Worm (Caenorhabditis elegans) whole organism, L4 larva: ENCODE results near the gene F09D12.2.

Experiments
- D1046.2 ChIP-seq: fragments of 200-800 bp; sonication (Bioruptor generic); IDR thresholded peaks from 2 replicates; pipeline ENCODE4 v1.3.6; 2022; ENCODE audit warnings: missing genetic modification characterization, missing compliant biosample characterization
- Y105C5A.15 ChIP-seq: fragments of 200-800 bp; sonication (Bioruptor generic); IDR thresholded peaks from 2 replicates; pipeline ENCODE4 v1.3.6; 2022; ENCODE audit warnings: missing genetic modification characterization, missing compliant biosample characterization
- Y5F2A.4 ChIP-seq: fragments of 200-800 bp; sonication (Bioruptor generic); optimal IDR thresholded peaks from 2 replicates; lab custom pipeline; 2018; ENCODE audit warnings: mild to moderate bottlenecking, missing genetic modification characterization, missing compliant biosample characterization
- attf-4 ChIP-seq: sonication (generic microtip); optimal IDR thresholded peaks from 3 replicates; lab custom pipeline; 2017; ENCODE audit warnings: missing biosample characterization, missing genetic modification characterization
- ceh-44 ChIP-seq: fragments of 200-800 bp; sonication (Bioruptor generic); IDR thresholded peaks from 2 replicates; pipeline ENCODE4 v1.3.6; 2022; ENCODE audit warnings: missing genetic modification reagents, missing genetic modification characterization, missing compliant biosample characterization
- ceh-62 ChIP-seq: sonication (generic microtip); optimal IDR thresholded peaks from 2 replicates; lab custom pipeline; 2017; ENCODE audit warnings: missing biosample characterization, missing genetic modification characterization
- ceh-82 ChIP-seq: sonication (generic microtip); optimal IDR thresholded peaks from 2 replicates; lab custom pipeline; 2017; ENCODE audit warnings: missing biosample characterization, missing genetic modification characterization
- daf-16 ChIP-seq, 3 experiments: sonication (generic microtip); optimal IDR thresholded peaks; 2 replicates each; lab custom pipeline; 2016 to 2017; ENCODE audit warnings: missing genetic modification characterization in 3 of 3, missing genetic modification reagents in 3 of 3, mild to moderate bottlenecking in 2 of 3, missing compliant biosample characterization in 2 of 3, missing biosample characterization in 1 of 3, moderate library complexity in 1 of 3
- daf-19 ChIP-seq: fragments of 200-800 bp; sonication (Bioruptor generic); conservative IDR thresholded peaks from 2 replicates; pipeline ENCODE4 v1.3.6; 2022; ENCODE audit warnings: missing genetic modification characterization, missing compliant biosample characterization
- dmd-6 ChIP-seq: fragments of 200-800 bp; sonication (Bioruptor generic); IDR thresholded peaks from 2 replicates; pipeline ENCODE4 v1.3.6; 2022; ENCODE audit warnings: missing genetic modification reagents, missing genetic modification characterization, missing compliant biosample characterization
- duxl-1 ChIP-seq: sonication (generic microtip); optimal IDR thresholded peaks from 2 replicates; lab custom pipeline; 2016; ENCODE audit warnings: mild to moderate bottlenecking, missing genetic modification characterization, moderate library complexity, missing compliant biosample characterization; ENCODE audit not compliant: poor library complexity
- egl-27 ChIP-seq: sonication (generic microtip); optimal IDR thresholded peaks from 3 replicates; lab custom pipeline; 2017; ENCODE audit warnings: missing biosample characterization, missing genetic modification reagents, missing genetic modification characterization
- hif-1 ChIP-seq, 2 experiments: sonication (generic microtip); optimal IDR thresholded peaks; 2 replicates each; lab custom pipeline; 2016 to 2017; ENCODE audit warnings: missing compliant biosample characterization in 2 of 2, missing genetic modification characterization in 2 of 2, missing genetic modification reagents in 2 of 2, missing genotype in 2 of 2, mild to moderate bottlenecking in 1 of 2
- hlh-11 ChIP-seq: fragments of 200-800 bp; sonication (Bioruptor generic); optimal IDR thresholded peaks from 2 replicates; lab custom pipeline; 2018; ENCODE audit warnings: mild to moderate bottlenecking, missing genetic modification characterization, missing compliant biosample characterization
- hmg-1.1 ChIP-seq: fragments of 200-800 bp; sonication (Bioruptor generic); IDR thresholded peaks from 2 replicates; pipeline ENCODE4 v1.3.6; 2022; ENCODE audit warnings: missing genetic modification reagents, missing genetic modification characterization, missing compliant biosample characterization
- jun-1 ChIP-seq: fragments of 150-350 bp; optimal IDR thresholded peaks from 2 replicates; lab custom pipeline; 2014; ENCODE audit warnings: missing biosample characterization, missing genetic modification reagents, missing genetic modification characterization
- lim-7 ChIP-seq: fragments of 200-800 bp; sonication (Bioruptor generic); IDR thresholded peaks from 2 replicates; pipeline ENCODE4 v1.3.6; 2022; ENCODE audit warnings: missing genetic modification characterization, missing compliant biosample characterization
- lin-13 ChIP-seq: fragments of 150-350 bp; optimal IDR thresholded peaks from 2 replicates; lab custom pipeline; 2014; ENCODE audit warnings: missing biosample characterization, missing genetic modification reagents, missing genetic modification characterization
- lir-3 ChIP-seq: sonication (generic microtip); optimal IDR thresholded peaks from 2 replicates; lab custom pipeline; 2016; ENCODE audit warnings: mild to moderate bottlenecking, missing genetic modification characterization, missing compliant biosample characterization
- madf-9 ChIP-seq: fragments of 200-800 bp; sonication (Bioruptor generic); conservative IDR thresholded peaks from 2 replicates; pipeline ENCODE4 v1.3.6; 2022; ENCODE audit warnings: missing genetic modification reagents, missing genetic modification characterization, missing compliant biosample characterization
- mep-1 ChIP-seq: fragments of 150-350 bp; sonication (generic microtip); optimal IDR thresholded peaks from 3 replicates; lab custom pipeline; 2014; ENCODE audit warnings: missing biosample characterization, missing genetic modification characterization
- mes-2 ChIP-seq: sonication (generic microtip); optimal IDR thresholded peaks from 2 replicates; lab custom pipeline; 2016; ENCODE audit warnings: missing genotype, mild to moderate bottlenecking, missing genetic modification characterization, missing compliant biosample characterization; ENCODE audit not compliant: poor library complexity, severe bottlenecking
- mxl-3 ChIP-seq: fragments of 200-800 bp; sonication (Bioruptor generic); optimal IDR thresholded peaks from 2 replicates; lab custom pipeline; 2018; ENCODE audit warnings: mild to moderate bottlenecking, missing genetic modification characterization, missing compliant biosample characterization
- nhr-10 ChIP-seq: fragments of 150-350 bp; optimal IDR thresholded peaks from 2 replicates; lab custom pipeline; 2014; ENCODE audit warnings: missing biosample characterization, missing genetic modification characterization
- nhr-102 ChIP-seq: sonication (generic microtip); optimal IDR thresholded peaks from 2 replicates; lab custom pipeline; 2016; ENCODE audit warnings: mild to moderate bottlenecking, missing genetic modification characterization, moderate library complexity, missing compliant biosample characterization
- nhr-41 ChIP-seq: fragments of 200-800 bp; sonication (Bioruptor generic); IDR thresholded peaks from 2 replicates; pipeline ENCODE4 v1.3.6; 2022; ENCODE audit warnings: missing genetic modification reagents, missing genetic modification characterization, missing compliant biosample characterization
- nhr-77 ChIP-seq: fragments of 150-350 bp; optimal IDR thresholded peaks from 2 replicates; lab custom pipeline; 2014; ENCODE audit warnings: missing biosample characterization, missing genetic modification characterization
- pha-4 ChIP-seq, 2 experiments: fragments of 150-350 bp in 1 of 2; fragments of 200-800 bp in 1 of 2; sonication (Bioruptor generic) in 1 of 2; IDR thresholded peaks in 1 of 2; optimal IDR thresholded peaks in 1 of 2; 2 replicates each; pipeline versions ENCODE4 v1.3.6 to Lab custom; 2014 to 2022; ENCODE audit warnings: missing genetic modification characterization in 2 of 2, missing genetic modification reagents in 2 of 2, missing biosample characterization in 1 of 2, missing compliant biosample characterization in 1 of 2
- pqm-1 ChIP-seq: sonication (generic microtip); optimal IDR thresholded peaks from 2 replicates; lab custom pipeline; 2017; ENCODE audit warnings: missing biosample characterization, missing genetic modification characterization
- rbr-2 ChIP-seq: sonication (generic microtip); optimal IDR thresholded peaks from 2 replicates; lab custom pipeline; 2016; ENCODE audit warnings: missing genotype, missing genetic modification characterization, missing compliant biosample characterization
- unc-130 ChIP-seq: sonication (generic microtip); optimal IDR thresholded peaks from 2 replicates; lab custom pipeline; 2016; ENCODE audit warnings: missing genetic modification reagents, missing genetic modification characterization, missing compliant biosample characterization
- unc-39 ChIP-seq: sonication (generic microtip); optimal IDR thresholded peaks from 2 replicates; lab custom pipeline; 2017; ENCODE audit warnings: missing biosample characterization, missing genetic modification characterization
- unc-62 ChIP-seq, 3 experiments: fragments of 150-350 bp in 1 of 3; sonication (generic microtip); optimal IDR thresholded peaks in 2 of 3; peaks in 1 of 3; 1 replicate in 1 of 3; 2 replicates in 2 of 3; lab custom pipeline; 2014 to 2017; ENCODE audit warnings: missing biosample characterization in 3 of 3, missing genetic modification characterization in 3 of 3, missing genetic modification reagents in 3 of 3, missing genotype in 1 of 3
- zag-1 ChIP-seq: fragments of 150-350 bp; optimal IDR thresholded peaks from 2 replicates; lab custom pipeline; 2014; ENCODE audit warnings: missing biosample characterization, missing genetic modification characterization
- zfp-2 ChIP-seq: sonication (generic microtip); optimal IDR thresholded peaks from 2 replicates; lab custom pipeline; 2016; ENCODE audit warnings: mild to moderate bottlenecking, missing genetic modification characterization, missing compliant biosample characterization
- zip-2 ChIP-seq: fragments of 150-350 bp; optimal IDR thresholded peaks from 2 replicates; lab custom pipeline; 2014; ENCODE audit warnings: missing biosample characterization, missing genetic modification characterization
- ztf-11 ChIP-seq: fragments of 150-350 bp; optimal IDR thresholded peaks from 2 replicates; lab custom pipeline; 2014; ENCODE audit warnings: missing biosample characterization, missing genetic modification characterization
- ztf-7 ChIP-seq: fragments of 150-350 bp; optimal IDR thresholded peaks from 2 replicates; lab custom pipeline; 2014; ENCODE audit warnings: missing biosample characterization, missing genetic modification characterization

Gene F09D12.2

DNA sequence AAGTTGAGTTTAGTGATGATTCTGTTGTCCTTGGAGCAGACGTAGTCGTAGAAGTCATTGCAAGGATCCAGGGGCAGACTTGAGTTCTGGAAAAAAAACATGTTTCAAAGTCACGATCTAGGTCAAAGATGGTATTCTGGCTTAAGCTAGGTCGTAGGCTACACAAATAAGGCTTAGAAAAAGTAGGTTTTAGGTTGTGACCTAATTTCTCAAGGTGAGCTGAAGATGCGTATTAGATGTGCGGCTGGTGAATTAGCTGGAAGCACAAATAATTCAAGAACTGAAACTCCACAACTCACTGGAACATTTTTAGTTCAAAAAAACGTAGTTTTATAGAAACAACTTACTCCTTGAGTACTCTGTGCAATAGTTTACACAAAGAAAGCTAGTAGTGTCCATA is at the start of gene F09D12.2:
Gene F09D12.2 (minus strand): TSS at position 101 of the 400 bp plus-strand sequence.
- no peak for TF ChIP-seq mep-1 (tag; lab: Kevin White, UChicago)
- no peak for TF ChIP-seq mes-2
- no peak for TF ChIP-seq nhr-41 (GFP tag; lab: Robert Waterston, UW)
- TF ChIP-seq ztf-11 (tag; lab: Kevin White, UChicago): no peak
- TF ChIP-seq ceh-82 (tag; lab: Kevin White, UChicago): no peak
- no peak for TF ChIP-seq egl-27 (tag; lab: Kevin White, UChicago)
- no peak for TF ChIP-seq nhr-10 (tag; lab: Kevin White, UChicago)
- no peak for TF ChIP-seq pqm-1 (tag; lab: Kevin White, UChicago)
- no peak for TF ChIP-seq madf-9 (GFP tag; lab: Robert Waterston, UW)
- TF ChIP-seq ceh-44: no peak
- no peak for TF ChIP-seq nhr-77 (tag; lab: Kevin White, UChicago)

DNA sequence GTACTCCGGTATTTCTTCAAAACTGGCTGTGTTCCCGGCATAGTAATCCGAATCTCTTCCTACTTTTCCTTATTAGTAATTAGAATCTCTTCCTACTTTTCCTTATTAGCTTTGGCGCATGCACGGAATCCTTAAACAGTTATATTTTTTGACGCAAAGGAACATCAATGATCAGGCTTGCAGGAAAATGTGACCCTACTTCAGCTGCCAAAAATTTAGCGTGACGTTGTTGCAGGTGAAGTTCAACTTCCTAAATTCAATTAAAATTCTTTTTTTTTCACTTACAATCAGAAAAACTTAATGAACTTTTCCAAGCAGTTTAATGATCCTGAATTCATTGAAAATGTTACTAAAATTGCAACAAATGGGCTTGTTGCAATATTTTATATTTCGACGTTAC is 49.3 kb upstream of the F09D12.2 start, which contains the start of gene srz-79:
Gene srz-79 (plus strand): TSS at position 301 of the 400 bp plus-strand sequence.
- TF ChIP-seq unc-39 (tag; lab: Kevin White, UChicago): no peak
- TF ChIP-seq mxl-3 (GFP tag; lab: Kevin White, UChicago): no peak
- no peak for TF ChIP-seq jun-1
- TF ChIP-seq unc-130 (GFP tag; lab: Kevin White, UChicago): no peak
- no peak for TF ChIP-seq madf-9 (GFP tag; lab: Robert Waterston, UW)
- no peak for TF ChIP-seq hmg-1.1
- no peak for TF ChIP-seq zip-2 (tag; lab: Kevin White, UChicago)
- no peak for TF ChIP-seq lim-7 (GFP tag; lab: Robert Waterston, UW)
- no peak for TF ChIP-seq ceh-62 (tag; lab: Kevin White, UChicago)
- no peak for TF ChIP-seq ztf-7 (tag; lab: Kevin White, UChicago)

DNA sequence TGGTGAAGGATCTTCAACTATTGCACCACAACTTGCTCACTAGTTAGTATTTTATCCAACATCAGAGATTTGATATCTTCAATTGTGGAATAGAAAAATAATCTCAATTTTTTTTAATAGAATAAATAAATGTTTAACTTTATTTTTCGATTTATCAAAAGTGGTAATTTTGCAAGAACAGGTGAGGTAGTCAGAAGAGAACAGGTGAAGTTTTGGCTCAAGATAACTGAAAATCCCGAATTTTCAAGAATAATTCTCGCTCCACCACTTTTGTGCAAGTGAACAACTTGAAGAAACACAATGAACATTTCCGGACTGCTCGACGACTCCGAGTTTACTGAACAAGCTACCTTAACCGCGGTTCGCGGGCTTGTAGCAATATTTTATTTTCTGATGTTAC is 47.5 kb upstream of the F09D12.2 start, which contains the start of gene srz-78:
Gene srz-78 (plus strand): TSS at position 301 of the 400 bp plus-strand sequence.
- TF ChIP-seq duxl-1 (tag; lab: Kevin White, UChicago): no peak
- TF ChIP-seq hmg-1.1: no peak
- no peak for TF ChIP-seq pha-4 (GFP tag; IDR thresholded peaks at IDR 0.05; lab: Robert Waterston, UW)
- TF ChIP-seq pha-4 (tag; optimal IDR thresholded peaks at IDR 0.05; lab: Kevin White, UChicago): no peak
- no peak for TF ChIP-seq hif-1 (tag; optimal IDR thresholded peaks at IDR 0.05; lab: Kevin White, UChicago)
- no peak for TF ChIP-seq daf-16 (GFP tag; optimal IDR thresholded peaks at IDR 0.05; lab: Kevin White, UChicago)
- no peak for TF ChIP-seq daf-16 (tag; optimal IDR thresholded peaks at IDR 0.05; lab: Kevin White, UChicago)
- TF ChIP-seq lin-13 (GFP tag; lab: Kevin White, UChicago): no peak
- no peak for TF ChIP-seq D1046.2 (GFP tag; lab: Robert Waterston, UW)
- no peak for TF ChIP-seq dmd-6
- no peak for TF ChIP-seq daf-19
- no peak for TF ChIP-seq attf-4
- TF ChIP-seq zfp-2 (tag; lab: Kevin White, UChicago): no peak
- no peak for TF ChIP-seq lir-3 (tag; lab: Kevin White, UChicago)
- no peak for TF ChIP-seq Y5F2A.4 (GFP tag; lab: Kevin White, UChicago)
- no peak for TF ChIP-seq hlh-11 (tag; lab: Kevin White, UChicago)
- no peak for TF ChIP-seq ceh-44

ce11 chrIV:3482195-3482959 is 38.4 kb upstream of the F09D12.2 start, which contains the start of gene srz-82:
srz-82 (plus strand) TSS chrIV:3482895.
- no peak for TF ChIP-seq Y105C5A.15 (GFP tag; lab: Robert Waterston, UW)
- no peak for TF ChIP-seq nhr-102
- TF ChIP-seq rbr-2 (tag; lab: Kevin White, UChicago): no peak
- no peak for TF ChIP-seq zag-1 (tag; lab: Kevin White, UChicago)
- TF ChIP-seq unc-62 (GFP tag; optimal IDR thresholded peaks at IDR 0.05 in 1 of 2; lab: Kevin White, UChicago): peak in 1 of 2 experiments; percentile 96
- no peak for TF ChIP-seq unc-62 (tag; optimal IDR thresholded peaks at IDR 0.05; lab: Kevin White, UChicago)
- no peak for TF ChIP-seq dmd-6
- TF ChIP-seq, all 104 proteins: peak for 1
